Worm (Caenorhabditis elegans) whole organism, midembryonic: ENCODE measurements around the gene F07A11.4.
"Not testable (repeated sequence)": the region's sequence is repeated elsewhere in the genome, so short reads cannot be mapped to it uniquely, and the experiment has no call there.

Experiments
- flt-1 ChIP-seq: fragments of 200-800 bp; sonication (Bioruptor generic); IDR thresholded peaks from 2 replicates; pipeline ENCODE4 v1.3.6; 2022; ENCODE audit warnings: missing genetic modification characterization, missing compliant biosample characterization
- ztf-29 ChIP-seq: fragments of 200-800 bp; sonication (Bioruptor generic); IDR thresholded peaks from 2 replicates; pipeline ENCODE4 v1.3.6; 2022; ENCODE audit warnings: missing genetic modification reagents, missing genetic modification characterization, missing compliant biosample characterization

DNA sequence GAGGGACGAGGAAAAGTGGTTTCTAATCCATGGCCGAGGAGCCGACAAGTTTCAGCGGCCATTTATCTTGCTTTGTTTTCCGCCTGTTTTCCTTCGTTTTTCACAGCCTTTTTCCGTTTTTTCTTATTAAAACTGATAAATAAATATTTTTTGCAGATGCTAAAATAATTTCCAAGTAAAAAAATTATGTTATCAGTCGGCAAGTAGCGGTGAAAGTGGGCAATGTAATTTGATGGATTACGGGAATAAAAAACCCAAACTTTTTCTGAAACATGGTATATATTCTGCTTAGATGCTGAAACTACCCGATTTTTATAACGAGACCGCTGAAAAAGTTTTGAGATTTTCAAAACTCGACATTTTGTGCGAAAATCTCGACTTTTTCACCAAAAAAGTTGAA lies 48.8 kb upstream of the F07A11.4 start, which contains the start of gene dhgd-1:
- not testable (repeated sequence) for TF ChIP-seq flt-1; ztf-29 (GFP tag; lab: Robert Waterston, UW)
